Worm (Caenorhabditis elegans): Measurements from ENCODE around the gene grl-1.

The grl-1 gene

ce11 chrV:5513630-5514378 lies 19.9 kb downstream of the grl-1 start, which contains the start of the genes hpo-15 and mms-19:
Gene hpo-15, minus strand, starts transcription at chrV:5513830.
Gene mms-19, plus strand, starts transcription at chrV:5514348.
- no peak for TF ChIP-seq zip-8 (tag; optimal IDR thresholded peaks at IDR 0.05)
- no peak for TF ChIP-seq flh-1 (GFP tag; optimal IDR thresholded peaks at IDR 0.05)
- TF ChIP-seq lin-32 (GFP tag; optimal IDR thresholded peaks at IDR 0.05) = no peak
- no peak for TF ChIP-seq mab-5 (tag; optimal IDR thresholded peaks at IDR 0.05)
- no peak for TF ChIP-seq ceh-39 (tag; optimal IDR thresholded peaks at IDR 0.05)
- TF ChIP-seq lsy-2 (tag; optimal IDR thresholded peaks at IDR 0.05) = no peak
- TF ChIP-seq elt-3 (tag; optimal IDR thresholded peaks at IDR 0.05) = no peak
- TF ChIP-seq M03D4.4 (tag; optimal IDR thresholded peaks at IDR 0.05) = no peak
- TF ChIP-seq pha-4 (tag; optimal IDR thresholded peaks at IDR 0.05) = no peak
- TF ChIP-seq blmp-1 (tag; optimal IDR thresholded peaks at IDR 0.05) = no peak
- no peak for TF ChIP-seq cnd-1 (tag; optimal IDR thresholded peaks at IDR 0.05)
- TF ChIP-seq nhr-237 (tag; optimal IDR thresholded peaks at IDR 0.05) = no peak
- TF ChIP-seq drap-1 (GFP tag; optimal IDR thresholded peaks at IDR 0.05) = no peak
- TF ChIP-seq unc-62 (GFP tag; optimal IDR thresholded peaks at IDR 0.05) = no peak
- TF ChIP-seq nhr-28 (tag; optimal IDR thresholded peaks at IDR 0.05) = no peak
- TF ChIP-seq ham-2 (GFP tag; optimal IDR thresholded peaks at IDR 0.05) = no peak
- no peak for TF ChIP-seq tbx-8 (GFP tag; optimal IDR thresholded peaks at IDR 0.05)
- TF ChIP-seq mep-1 (tag; optimal IDR thresholded peaks at IDR 0.05) = no peak
- TF ChIP-seq nhr-76 (tag; optimal IDR thresholded peaks at IDR 0.05) = no peak

ce11 chrV:5512559-5512958 lies 21.1 kb downstream of the grl-1 start:
- TF ChIP-seq flh-1 (GFP tag; optimal IDR thresholded peaks at IDR 0.05) = no peak
- no peak for TF ChIP-seq mls-2 (tag; optimal IDR thresholded peaks at IDR 0.05)
- TF ChIP-seq M03D4.4 (tag; optimal IDR thresholded peaks at IDR 0.05) = no peak
- TF ChIP-seq unc-39 (tag; optimal IDR thresholded peaks at IDR 0.05) = no peak
- TF ChIP-seq nhr-28 (tag; optimal IDR thresholded peaks at IDR 0.05) = no peak
- no peak for TF ChIP-seq snpc-4 (tag; optimal IDR thresholded peaks at IDR 0.05)
- TF ChIP-seq sptf-1 (tag; optimal IDR thresholded peaks at IDR 0.05) = no peak
- no peak for TF ChIP-seq nhr-76 (tag; optimal IDR thresholded peaks at IDR 0.05)
- no peak for TF ChIP-seq ceh-39 (tag; optimal IDR thresholded peaks at IDR 0.05)
- no peak for TF ChIP-seq nhr-2 (tag; optimal IDR thresholded peaks at IDR 0.05)
- TF ChIP-seq tbx-8 (GFP tag; optimal IDR thresholded peaks at IDR 0.05) = no peak

DNA sequence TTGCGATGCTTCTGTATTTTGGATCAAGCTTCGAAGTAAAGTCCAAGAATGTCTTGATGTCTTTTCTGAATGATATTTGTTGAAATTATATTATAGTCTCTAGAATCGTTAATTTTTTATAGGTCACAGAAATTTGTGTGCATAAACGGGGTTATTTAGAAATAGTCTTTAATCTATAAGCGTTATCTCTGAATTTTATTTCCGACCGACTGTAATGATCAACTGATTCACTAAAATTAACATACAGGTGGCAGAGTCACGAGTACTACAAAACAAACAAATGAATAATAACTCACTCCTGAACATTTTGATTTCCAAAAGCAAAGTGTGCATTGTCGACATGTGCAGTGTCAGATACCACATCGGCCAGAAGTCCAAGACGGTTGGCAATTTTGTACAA lies 21.9 kb downstream of the grl-1 start:
- TF ChIP-seq nhr-76 (tag; optimal IDR thresholded peaks at IDR 0.05) (no peak), unc-120 (tag; optimal IDR thresholded peaks at IDR 0.05; ENCODE audit: poor library complexity, severe bottlenecking) (no peak), unc-62 (GFP tag; optimal IDR thresholded peaks at IDR 0.05) (no peak), elt-1 (tag; optimal IDR thresholded peaks at IDR 0.05; ENCODE audit: borderline replicate concordance, insufficient read depth) (no peak), ham-2 (GFP tag; optimal IDR thresholded peaks at IDR 0.05) (no peak), mep-1 (tag; optimal IDR thresholded peaks at IDR 0.05) (no peak), unc-39 (tag; optimal IDR thresholded peaks at IDR 0.05) (no peak), nhr-12 (tag; optimal IDR thresholded peaks at IDR 0.05) (no peak), ceh-83 (GFP tag; optimal IDR thresholded peaks at IDR 0.05) (no peak), nhr-28 (tag; optimal IDR thresholded peaks at IDR 0.05) (no peak), lsy-2 (tag; optimal IDR thresholded peaks at IDR 0.05) (no peak), elt-3 (tag; optimal IDR thresholded peaks at IDR 0.05) (no peak), pha-4 (tag; optimal IDR thresholded peaks at IDR 0.05) (no peak), ceh-43 (GFP tag; optimal IDR thresholded peaks at IDR 0.05) (no peak), ceh-39 (tag; optimal IDR thresholded peaks at IDR 0.05) (no peak)

DNA sequence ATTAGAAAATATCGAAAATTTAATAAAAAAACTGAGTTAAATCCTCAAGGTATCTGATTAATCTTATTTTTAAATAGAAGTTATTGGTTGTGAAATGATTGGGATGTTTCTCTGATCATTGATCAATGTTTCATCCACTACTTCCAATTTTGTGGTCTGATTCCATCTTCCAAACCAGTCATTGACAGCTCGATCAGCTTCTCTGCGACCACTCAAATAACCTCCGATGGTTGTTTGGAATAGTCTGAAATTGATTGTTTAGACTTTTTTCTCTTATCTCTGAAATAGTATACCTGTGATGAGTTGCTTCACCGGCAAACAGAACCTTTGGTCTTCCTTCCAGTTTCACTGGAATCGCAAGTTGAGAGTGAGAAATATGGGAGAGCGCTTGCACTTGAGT lies 23.7 kb downstream of the grl-1 start:
- TF ChIP-seq bed-3 (GFP tag; optimal IDR thresholded peaks at IDR 0.05) = no peak
- TF ChIP-seq unc-62 (GFP tag; optimal IDR thresholded peaks at IDR 0.05) = no peak
- TF ChIP-seq unc-39 (tag; optimal IDR thresholded peaks at IDR 0.05) = no peak
- no peak for TF ChIP-seq ham-2 (GFP tag; optimal IDR thresholded peaks at IDR 0.05)
- TF ChIP-seq pha-4 (tag; optimal IDR thresholded peaks at IDR 0.05) = no peak
- no peak for TF ChIP-seq cnd-1 (tag; optimal IDR thresholded peaks at IDR 0.05)
- no peak for TF ChIP-seq mab-5 (tag; optimal IDR thresholded peaks at IDR 0.05)
- no peak for TF ChIP-seq drap-1 (GFP tag; optimal IDR thresholded peaks at IDR 0.05)
- TF ChIP-seq ces-1 (GFP tag; optimal IDR thresholded peaks at IDR 0.05) = no peak
- TF ChIP-seq snpc-4 (tag; optimal IDR thresholded peaks at IDR 0.05) = no peak
- no peak for TF ChIP-seq sptf-1 (tag; optimal IDR thresholded peaks at IDR 0.05)
- no peak for TF ChIP-seq unc-120 (tag; optimal IDR thresholded peaks at IDR 0.05; ENCODE audit: poor library complexity, severe bottlenecking)
- no peak for TF ChIP-seq nhr-28 (tag; optimal IDR thresholded peaks at IDR 0.05)
- no peak for TF ChIP-seq elt-1 (tag; optimal IDR thresholded peaks at IDR 0.05; ENCODE audit: borderline replicate concordance, insufficient read depth)
- TF ChIP-seq ztf-11 (tag; optimal IDR thresholded peaks at IDR 0.05) = no peak
- no peak for TF ChIP-seq nhr-237 (tag; optimal IDR thresholded peaks at IDR 0.05)
- TF ChIP-seq zip-8 (tag; optimal IDR thresholded peaks at IDR 0.05) = no peak
- TF ChIP-seq lin-32 (GFP tag; optimal IDR thresholded peaks at IDR 0.05) = no peak
- TF ChIP-seq elt-3 (tag; optimal IDR thresholded peaks at IDR 0.05) = no peak
